Worm (Caenorhabditis elegans) whole organism, L4 larva: ENCODE measurements around the gene F44A2.7.
A peak's percentile ranks its signal among the peaks of the same experiment; 100 is the strongest.

Source experiments
- D1046.2 ChIP-seq: fragments of 200-800 bp; sonication (Bioruptor generic); IDR thresholded peaks from 2 replicates; pipeline ENCODE4 v1.3.6; 2022; ENCODE audit warnings: missing genetic modification characterization, missing compliant biosample characterization
- F10B5.3 ChIP-seq: sonication (generic microtip); optimal IDR thresholded peaks from 2 replicates; lab custom pipeline; 2016; ENCODE audit warnings: mild to moderate bottlenecking, missing genetic modification characterization, missing compliant biosample characterization
- F49E8.2 ChIP-seq: sonication (generic microtip); optimal IDR thresholded peaks from 2 replicates; lab custom pipeline; 2016; ENCODE audit warnings: missing compliant biosample characterization, mild to moderate bottlenecking, missing genetic modification characterization, borderline replicate concordance
- R02D3.7 ChIP-seq: fragments of 150-350 bp; sonication (generic microtip); optimal IDR thresholded peaks from 3 replicates; lab custom pipeline; 2014; ENCODE audit warnings: missing biosample characterization, missing genetic modification characterization
- T20F7.1 ChIP-seq: fragments of 200-800 bp; sonication (Bioruptor generic); optimal IDR thresholded peaks from 2 replicates; lab custom pipeline; 2018; ENCODE audit warnings: mild to moderate bottlenecking, missing genetic modification characterization, missing compliant biosample characterization
- Y48G9A.11 ChIP-seq: fragments of 200-800 bp; sonication (Bioruptor generic); IDR thresholded peaks from 2 replicates; pipeline ENCODE4 v1.3.6; 2022; ENCODE audit warnings: missing genetic modification reagents, missing genetic modification characterization, missing compliant biosample characterization
- ZK337.2 ChIP-seq: fragments of 200-800 bp; sonication (Bioruptor generic); IDR thresholded peaks from 2 replicates; pipeline ENCODE4 v1.3.6; 2022; ENCODE audit warnings: missing genetic modification reagents, missing genetic modification characterization, missing compliant biosample characterization
- ZK546.5 ChIP-seq, 2 experiments: sonication (generic microtip); optimal IDR thresholded peaks; 2 replicates each; lab custom pipeline; 2017; ENCODE audit warnings: missing biosample characterization in 2 of 2, missing genetic modification characterization in 2 of 2
- aha-1 ChIP-seq: fragments of 150-350 bp; peaks from one replicate; lab custom pipeline; 2014; ENCODE audit warnings: missing biosample characterization, missing genetic modification characterization
- ceh-28 ChIP-seq: fragments of 150-350 bp; optimal IDR thresholded peaks from 2 replicates; lab custom pipeline; 2014; ENCODE audit warnings: missing biosample characterization, missing genetic modification reagents, missing genetic modification characterization
- ceh-44 ChIP-seq: fragments of 200-800 bp; sonication (Bioruptor generic); IDR thresholded peaks from 2 replicates; pipeline ENCODE4 v1.3.6; 2022; ENCODE audit warnings: missing genetic modification reagents, missing genetic modification characterization, missing compliant biosample characterization
- daf-16 ChIP-seq, 3 experiments: sonication (generic microtip); optimal IDR thresholded peaks; 2 replicates each; lab custom pipeline; 2016 to 2017; ENCODE audit warnings: missing genetic modification characterization in 3 of 3, missing genetic modification reagents in 3 of 3, mild to moderate bottlenecking in 2 of 3, missing compliant biosample characterization in 2 of 3, missing biosample characterization in 1 of 3, moderate library complexity in 1 of 3
- daf-8 ChIP-seq: fragments of 200-800 bp; sonication (Bioruptor generic); IDR thresholded peaks from 2 replicates; pipeline ENCODE4 v1.3.6; 2022; ENCODE audit warnings: missing genetic modification characterization, missing compliant biosample characterization
- dmd-9 ChIP-seq: fragments of 200-800 bp; sonication (Bioruptor generic); IDR thresholded peaks from 2 replicates; pipeline ENCODE4 v1.3.6; 2022; ENCODE audit warnings: missing genetic modification reagents, missing genetic modification characterization, missing compliant biosample characterization
- dpl-1 ChIP-seq: fragments of 150-350 bp; optimal IDR thresholded peaks from 2 replicates; lab custom pipeline; 2014; ENCODE audit warnings: missing biosample characterization, missing genetic modification reagents, missing genetic modification characterization
- dve-1 ChIP-seq: sonication (generic microtip); optimal IDR thresholded peaks from 2 replicates; lab custom pipeline; 2017; ENCODE audit warnings: antibody characterized with exemption, mild to moderate bottlenecking, missing genetic modification characterization, missing compliant biosample characterization; ENCODE audit not compliant: insufficient read depth
- fos-1 ChIP-seq: fragments of 150-350 bp; optimal IDR thresholded peaks from 2 replicates; lab custom pipeline; 2014; ENCODE audit warnings: missing biosample characterization, missing genetic modification characterization
- hlh-30 ChIP-seq: sonication (generic microtip); optimal IDR thresholded peaks from 2 replicates; lab custom pipeline; 2017; ENCODE audit warnings: antibody characterized with exemption, mild to moderate bottlenecking, missing genetic modification characterization, missing compliant biosample characterization; ENCODE audit not compliant: insufficient read depth
- hmg-1.1 ChIP-seq: fragments of 200-800 bp; sonication (Bioruptor generic); IDR thresholded peaks from 2 replicates; pipeline ENCODE4 v1.3.6; 2022; ENCODE audit warnings: missing genetic modification reagents, missing genetic modification characterization, missing compliant biosample characterization
- jun-1 ChIP-seq: fragments of 150-350 bp; optimal IDR thresholded peaks from 2 replicates; lab custom pipeline; 2014; ENCODE audit warnings: missing biosample characterization, missing genetic modification reagents, missing genetic modification characterization
- lim-7 ChIP-seq: fragments of 200-800 bp; sonication (Bioruptor generic); IDR thresholded peaks from 2 replicates; pipeline ENCODE4 v1.3.6; 2022; ENCODE audit warnings: missing genetic modification characterization, missing compliant biosample characterization
- lin-15B ChIP-seq: fragments of 150-350 bp; sonication (generic microtip); optimal IDR thresholded peaks from 3 replicates; lab custom pipeline; 2014; ENCODE audit warnings: missing biosample characterization, missing genetic modification characterization
- lin-38 ChIP-seq: fragments of 200-800 bp; sonication (Bioruptor generic); IDR thresholded peaks from 2 replicates; pipeline ENCODE4 v1.3.6; 2022; ENCODE audit warnings: missing genetic modification reagents, missing genetic modification characterization, missing compliant biosample characterization
- lin-39 ChIP-seq: fragments of 150-350 bp; optimal IDR thresholded peaks from 2 replicates; lab custom pipeline; 2014; ENCODE audit warnings: missing biosample characterization, missing genetic modification reagents, missing genetic modification characterization
- lsy-2 ChIP-seq, 2 experiments: fragments of 150-350 bp in 1 of 2; sonication (generic microtip) in 1 of 2; optimal IDR thresholded peaks; 2 replicates each; lab custom pipeline; 2014 to 2017; ENCODE audit warnings: missing biosample characterization in 2 of 2, missing genetic modification characterization in 2 of 2
- madf-5 ChIP-seq, 2 experiments: fragments of 200-800 bp; sonication (Bioruptor generic); IDR thresholded peaks; 2 replicates each; pipeline ENCODE4 v1.3.6; 2022; ENCODE audit warnings: missing compliant biosample characterization in 2 of 2, missing genetic modification characterization in 2 of 2
- mdl-1 ChIP-seq, 2 experiments: fragments of 150-350 bp in 1 of 2; sonication (generic microtip) in 1 of 2; optimal IDR thresholded peaks; 2 replicates each; lab custom pipeline; 2014 to 2017; ENCODE audit warnings: missing biosample characterization in 2 of 2, missing genetic modification characterization in 2 of 2
- mep-1 ChIP-seq: fragments of 150-350 bp; sonication (generic microtip); optimal IDR thresholded peaks from 3 replicates; lab custom pipeline; 2014; ENCODE audit warnings: missing biosample characterization, missing genetic modification characterization
- nhr-237 ChIP-seq: sonication (generic microtip); optimal IDR thresholded peaks from 2 replicates; lab custom pipeline; 2017; ENCODE audit warnings: missing biosample characterization, missing genetic modification characterization
- nhr-28 ChIP-seq: fragments of 150-350 bp; optimal IDR thresholded peaks from 2 replicates; lab custom pipeline; 2014; ENCODE audit warnings: missing biosample characterization, missing genetic modification characterization
- nhr-48 ChIP-seq: sonication (generic microtip); optimal IDR thresholded peaks from 2 replicates; lab custom pipeline; 2016; ENCODE audit warnings: mild to moderate bottlenecking, missing genetic modification characterization, missing compliant biosample characterization
- nhr-6 ChIP-seq: fragments of 150-350 bp; optimal IDR thresholded peaks from 2 replicates; lab custom pipeline; 2014; ENCODE audit warnings: missing biosample characterization, missing genetic modification characterization
- nhr-76 ChIP-seq: fragments of 150-350 bp; optimal IDR thresholded peaks from 2 replicates; lab custom pipeline; 2014; ENCODE audit warnings: missing biosample characterization, missing genetic modification characterization
- php-3 ChIP-seq: fragments of 200-800 bp; sonication (Bioruptor generic); IDR thresholded peaks from 2 replicates; pipeline ENCODE4 v1.3.6; 2022; ENCODE audit warnings: missing genetic modification reagents, missing genetic modification characterization, missing compliant biosample characterization
- pqm-1 ChIP-seq: sonication (generic microtip); optimal IDR thresholded peaks from 2 replicates; lab custom pipeline; 2017; ENCODE audit warnings: missing biosample characterization, missing genetic modification characterization
- rbr-2 ChIP-seq: sonication (generic microtip); optimal IDR thresholded peaks from 2 replicates; lab custom pipeline; 2016; ENCODE audit warnings: missing genotype, missing genetic modification characterization, missing compliant biosample characterization
- skn-1 ChIP-seq: fragments of 150-350 bp; optimal IDR thresholded peaks from 2 replicates; lab custom pipeline; 2014; ENCODE audit warnings: missing biosample characterization, missing genetic modification characterization
- snpc-4 ChIP-seq: fragments of 150-350 bp; optimal IDR thresholded peaks from 2 replicates; lab custom pipeline; 2014; ENCODE audit warnings: missing biosample characterization, missing genetic modification characterization
- zag-1 ChIP-seq: fragments of 150-350 bp; optimal IDR thresholded peaks from 2 replicates; lab custom pipeline; 2014; ENCODE audit warnings: missing biosample characterization, missing genetic modification characterization
- zip-11 ChIP-seq: fragments of 200-800 bp; sonication (Bioruptor generic); IDR thresholded peaks from 2 replicates; pipeline ENCODE4 v1.3.6; 2022; ENCODE audit warnings: missing genetic modification characterization, missing compliant biosample characterization
- ztf-11 ChIP-seq: fragments of 150-350 bp; optimal IDR thresholded peaks from 2 replicates; lab custom pipeline; 2014; ENCODE audit warnings: missing biosample characterization, missing genetic modification characterization
- ztf-7 ChIP-seq: fragments of 150-350 bp; optimal IDR thresholded peaks from 2 replicates; lab custom pipeline; 2014; ENCODE audit warnings: missing biosample characterization, missing genetic modification characterization

Gene F44A2.7

ce11 chrV:9343629-9344624 is 22.6 kb downstream of the F44A2.7 start, which contains the start of gene tos-1 (continued):
- TF ChIP-seq dmd-9 (GFP tag; lab: Robert Waterston, UW) (peak; percentile 60; the same call in 1 of the 2 replicates), ztf-7 (tag; lab: Kevin White, UChicago) (peak; percentile 80), zip-11 (no peak), F10B5.3 (tag; lab: Kevin White, UChicago) (peak; percentile 53), nhr-237 (tag; lab: Kevin White, UChicago) (peak; percentile 71), lsy-2 (tag; optimal IDR thresholded peaks at IDR 0.05; lab: Kevin White, UChicago) (peak; percentile 91 to 93), pqm-1 (peak; percentile 19), daf-16 (GFP tag; optimal IDR thresholded peaks at IDR 0.05; lab: Kevin White, UChicago) (peak; percentile 68 to 95), daf-16 (tag; optimal IDR thresholded peaks at IDR 0.05; lab: Kevin White, UChicago) (peak; percentile 74), skn-1 (tag; lab: Kevin White, UChicago) (no peak)
- TF ChIP-seq, all 104 proteins: peak for 83

ce11 chrV:9346804-9347203 is 25.5 kb downstream of the F44A2.7 start, which contains the start of the genes K07B1.7 and try-5:
Gene K07B1.7, minus strand, starts transcription at chrV:9346962.
Gene try-5, plus strand, starts transcription at chrV:9347044.
- TF ChIP-seq dve-1 (tag; lab: Kevin White, UChicago) (peak; percentile 30), D1046.2 (GFP tag; lab: Robert Waterston, UW) (no peak), jun-1 (tag; lab: Kevin White, UChicago) (no peak), ceh-28 (peak; percentile 69), lin-15B (tag; lab: Kevin White, UChicago) (no peak), lin-39 (tag; lab: Kevin White, UChicago) (no peak), aha-1 (tag; lab: Kevin White, UChicago) (peak; percentile 10), ZK546.5 (tag; optimal IDR thresholded peaks at IDR 0.05; lab: Kevin White, UChicago) (no peak), R02D3.7 (tag; lab: Kevin White, UChicago) (peak; percentile 83), nhr-28 (peak; percentile 29), mep-1 (tag; lab: Kevin White, UChicago) (no peak), daf-16 (GFP tag; optimal IDR thresholded peaks at IDR 0.05; lab: Kevin White, UChicago) (no peak), daf-16 (tag; optimal IDR thresholded peaks at IDR 0.05; lab: Kevin White, UChicago) (peak; percentile 37), dpl-1 (peak; percentile 95), madf-5 (GFP tag; IDR thresholded peaks at IDR 0.05; lab: Robert Waterston, UW) (no peak), nhr-6 (tag; lab: Kevin White, UChicago) (peak; percentile 27), mdl-1 (tag; optimal IDR thresholded peaks at IDR 0.05; lab: Kevin White, UChicago) (no peak), lin-38 (GFP tag; lab: Robert Waterston, UW) (no peak), lim-7 (GFP tag; lab: Robert Waterston, UW) (no peak), T20F7.1 (GFP tag; lab: Kevin White, UChicago) (peak; percentile 97), ztf-11 (tag; lab: Kevin White, UChicago) (no peak), F49E8.2 (no peak), snpc-4 (no peak), php-3 (GFP tag; lab: Robert Waterston, UW) (no peak), Y48G9A.11 (GFP tag; lab: Robert Waterston, UW) (peak; percentile 93), nhr-76 (no peak), ZK337.2 (GFP tag; lab: Robert Waterston, UW) (no peak), rbr-2 (peak; percentile 23), nhr-48 (tag; lab: Kevin White, UChicago) (no peak), daf-8 (GFP tag; lab: Robert Waterston, UW) (no peak), zag-1 (tag; lab: Kevin White, UChicago) (no peak), hmg-1.1 (GFP tag; lab: Robert Waterston, UW) (0 out of 2 replicates have a peak, but pooled peaks have one; percentile 21), fos-1 (tag; lab: Kevin White, UChicago) (no peak), ceh-44 (GFP tag; lab: Robert Waterston, UW) (no peak), hlh-30 (tag; lab: Kevin White, UChicago) (peak; percentile 60)
